Worm (Caenorhabditis elegans) whole organism, L3 larva: ENCODE results near the gene sri-6.

Experiments used
- ZK546.5 ChIP-seq: sonication (generic microtip); optimal IDR thresholded peaks from 2 replicates; lab custom pipeline; 2017; ENCODE audit warnings: missing biosample characterization, missing genetic modification characterization
- elt-1 ChIP-seq: fragments of 150-350 bp; optimal IDR thresholded peaks from 2 replicates; lab custom pipeline; 2014; ENCODE audit warnings: missing biosample characterization, missing genetic modification characterization
- elt-3 ChIP-seq, 3 experiments: fragments of 150-350 bp in 1 of 3; sonication (generic microtip) in 2 of 3; optimal IDR thresholded peaks; 2 replicates in 2 of 3; 4 replicates in 1 of 3; lab custom pipeline; 2014 to 2017; ENCODE audit warnings: missing biosample characterization in 3 of 3, missing genetic modification characterization in 3 of 3
- fos-1 ChIP-seq: fragments of 150-350 bp; optimal IDR thresholded peaks from 2 replicates; lab custom pipeline; 2014; ENCODE audit warnings: missing biosample characterization, missing genetic modification characterization
- nfya-1 ChIP-seq: sonication (generic microtip); optimal IDR thresholded peaks from 2 replicates; lab custom pipeline; 2017; ENCODE audit warnings: missing genetic modification characterization, mild to moderate bottlenecking, missing compliant biosample characterization, antibody characterized with exemption, moderate library complexity; ENCODE audit not compliant: insufficient read depth
- nhr-11 ChIP-seq: fragments of 150-350 bp; optimal IDR thresholded peaks from 2 replicates; lab custom pipeline; 2014; ENCODE audit warnings: missing biosample characterization, missing genetic modification characterization
- nhr-12 ChIP-seq: fragments of 150-350 bp; optimal IDR thresholded peaks from 2 replicates; lab custom pipeline; 2014; ENCODE audit warnings: missing biosample characterization, missing genetic modification characterization
- pha-4 ChIP-seq: fragments of 150-350 bp; optimal IDR thresholded peaks from 2 replicates; lab custom pipeline; 2014; ENCODE audit warnings: missing biosample characterization, missing genetic modification reagents, missing genetic modification characterization
- skn-1 ChIP-seq: fragments of 150-350 bp; optimal IDR thresholded peaks from 2 replicates; lab custom pipeline; 2014; ENCODE audit warnings: missing biosample characterization, missing genetic modification characterization

DNA sequence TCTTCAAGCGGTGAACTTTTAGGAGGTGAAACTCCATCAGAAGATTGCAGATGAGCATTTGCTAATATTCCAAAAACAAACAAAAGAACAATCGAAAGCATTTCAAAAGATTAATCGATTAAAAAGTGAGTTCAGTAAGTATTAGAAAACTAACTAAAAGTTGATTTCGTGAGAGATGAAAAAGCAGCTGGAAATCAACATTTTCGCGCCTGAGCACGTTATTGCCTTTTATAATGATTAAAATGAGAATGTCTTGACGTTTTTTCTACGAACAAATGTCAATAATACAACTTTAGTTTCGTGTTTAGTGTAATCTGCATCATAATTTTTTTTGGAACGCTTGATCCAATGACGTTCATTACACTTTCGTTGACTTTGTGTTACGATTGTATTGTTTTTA, 12.3 kb downstream of the sri-6 start, which contains the start of gene F57B1.9:
- no peak for TF ChIP-seq elt-3 (tag; optimal IDR thresholded peaks at IDR 0.05; lab: Kevin White, UChicago)
- no peak for TF ChIP-seq fos-1
- no peak for TF ChIP-seq ZK546.5 (tag; lab: Kevin White, UChicago)
- TF ChIP-seq nhr-11: no peak
- TF ChIP-seq nfya-1: no peak
- TF ChIP-seq nhr-12: no peak
- no peak for TF ChIP-seq elt-1 (tag; lab: Kevin White, UChicago)
- TF ChIP-seq skn-1 (tag; lab: Kevin White, UChicago): no peak
- no peak for TF ChIP-seq pha-4 (tag; lab: Kevin White, UChicago)
